Fruit fly (Drosophila melanogaster): ENCODE data around the gene pum.

pum gene

DNA sequence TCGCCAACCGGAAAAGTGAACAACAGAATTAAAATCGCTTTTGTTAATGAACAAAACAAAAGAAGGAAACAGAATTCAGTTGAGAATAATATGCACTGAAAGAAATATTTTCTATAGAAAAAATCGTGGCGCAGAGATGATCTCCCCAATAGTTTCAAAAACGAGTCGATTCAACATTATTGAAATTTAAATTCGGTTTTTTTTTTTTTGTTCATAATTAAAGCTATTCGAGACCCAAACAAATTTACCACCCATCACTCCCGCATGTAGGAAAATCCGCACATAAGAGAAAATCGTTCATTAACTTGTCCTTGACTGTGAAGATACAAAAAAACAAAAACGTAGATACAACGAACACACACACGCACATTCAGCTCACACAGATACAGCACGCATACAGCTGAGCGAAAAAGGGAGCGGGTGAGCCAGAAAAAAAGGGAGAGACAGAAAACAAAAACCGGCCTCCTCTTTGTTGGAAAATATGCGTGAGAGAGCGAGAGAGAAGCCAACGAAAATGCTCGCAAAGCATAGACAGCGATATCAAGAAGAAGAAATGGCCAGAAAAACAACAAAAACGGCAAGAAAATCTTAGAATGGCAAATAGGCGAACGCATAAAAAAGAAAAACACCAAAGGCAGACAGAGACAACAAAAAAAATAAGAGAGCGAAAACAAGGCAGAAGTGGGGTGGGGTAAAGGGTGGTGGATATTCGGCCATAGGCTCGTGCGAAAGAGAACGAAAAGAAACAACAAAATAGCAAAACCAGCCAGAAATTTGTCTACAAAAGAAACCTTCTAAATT, 17.2 kb downstream of the pum start (continued):
- TF ChIP-seq gt (GFP tag; IDR thresholded peaks at IDR 0.05) (no peak), Hr39 (optimal IDR thresholded peaks at IDR 0.05) (no peak), mam (GFP tag; optimal IDR thresholded peaks at IDR 0.05) (peak; percentile 48), CHES-1-like (GFP tag; optimal IDR thresholded peaks at IDR 0.05) (peak; percentile 30), kni (GFP tag; optimal IDR thresholded peaks at IDR 0.05) (peak; percentile 57), CG17186 (GFP tag; optimal IDR thresholded peaks at IDR 0.05) (no peak), CG6854 (GFP tag; optimal IDR thresholded peaks at IDR 0.05) (peak; percentile 15), NC2α (GFP tag; optimal IDR thresholded peaks at IDR 0.05) (no peak), NFAT (GFP tag; IDR thresholded peaks at IDR 0.05) (no peak; the same call in 1 of the 2 replicates), nom (GFP tag; optimal IDR thresholded peaks at IDR 0.05) (peak; percentile 78), tap (tag; optimal IDR thresholded peaks at IDR 0.05) (no peak), CG11696 (GFP tag; IDR thresholded peaks at IDR 0.05) (peak; percentile 74), CG12155 (GFP tag; optimal IDR thresholded peaks at IDR 0.05) (peak; percentile 19), C15 (GFP tag; IDR thresholded peaks at IDR 0.05) (no peak), lbe (GFP tag; optimal IDR thresholded peaks at IDR 0.05) (no peak), CG8089 (GFP tag; optimal IDR thresholded peaks at IDR 0.05) (no peak), danr (GFP tag; IDR thresholded peaks at IDR 0.05) (0 out of 2 replicates have a peak, but pooled peaks have one; percentile 28), ewg (GFP tag; optimal IDR thresholded peaks at IDR 0.05) (no peak), Hmr (GFP tag; optimal IDR thresholded peaks at IDR 0.05) (peak; percentile 65), Rx (GFP tag; IDR thresholded peaks at IDR 0.05) (no peak), CG32532 (GFP tag; IDR thresholded peaks at IDR 0.05) (peak; percentile 77), CG15011 (GFP tag; optimal IDR thresholded peaks at IDR 0.05) (no peak), CG18599 (GFP tag; optimal IDR thresholded peaks at IDR 0.05) (peak; percentile 62), Oli (tag; optimal IDR thresholded peaks at IDR 0.05) (no peak), CG8388 (GFP tag; optimal IDR thresholded peaks at IDR 0.05) (no peak), dati (GFP tag; IDR thresholded peaks at IDR 0.05) (no peak), Rfx (GFP tag; IDR thresholded peaks at IDR 0.05) (peak; percentile 83), CG9932 (GFP tag; IDR thresholded peaks at IDR 0.05) (peak; percentile 70), sug (tag; optimal IDR thresholded peaks at IDR 0.05) (peak; percentile 3), CG30403 (GFP tag; optimal IDR thresholded peaks at IDR 0.05) (peak; percentile 43), ems (GFP tag; optimal IDR thresholded peaks at IDR 0.05) (no peak), Dp (GFP tag; optimal IDR thresholded peaks at IDR 0.05) (no peak), pros (GFP tag; optimal IDR thresholded peaks at IDR 0.05) (peak; percentile 86), pfk (GFP tag; optimal IDR thresholded peaks at IDR 0.05) (peak; percentile 60), B-H2 (GFP tag; optimal IDR thresholded peaks at IDR 0.05) (no peak), ci (GFP tag; IDR thresholded peaks at IDR 0.05) (peak; percentile 22; the same call in 1 of the 3 replicates), CG18476 (GFP tag; optimal IDR thresholded peaks at IDR 0.05) (peak; percentile 16), CG16813 (GFP tag; IDR thresholded peaks at IDR 0.05; ENCODE audit: partially characterized antibody) (no peak), D19B (GFP tag; optimal IDR thresholded peaks at IDR 0.05) (peak; percentile 49), CG11456 (GFP tag; IDR thresholded peaks at IDR 0.05) (no peak; the same call in 2 of the 3 replicates), CG6689 (GFP tag; IDR thresholded peaks at IDR 0.05) (0 out of 2 replicates have a peak, but pooled peaks have one; percentile 13), unpg (GFP tag; optimal IDR thresholded peaks at IDR 0.05) (peak; percentile 36), CG6175 (GFP tag; IDR thresholded peaks at IDR 0.05) (0 out of 3 replicates have a peak, but pooled peaks have one; percentile 36), cwo (GFP tag; optimal IDR thresholded peaks at IDR 0.05) (peak; percentile 47), chif (GFP tag; optimal IDR thresholded peaks at IDR 0.05) (peak; percentile 35 to 45), D19A (tag; optimal IDR thresholded peaks at IDR 0.05) (peak; percentile 63), Hand (GFP tag; optimal IDR thresholded peaks at IDR 0.05) (peak; percentile 32), CkIIα-i1 (GFP tag; IDR thresholded peaks at IDR 0.05) (no peak), Taf1 (GFP tag; IDR thresholded peaks at IDR 0.05) (no peak)
